Fruit fly (Drosophila melanogaster) whole organism, embryonic: Measurements from ENCODE around the gene CG6689.

Experiments
- Adf1 ChIP-seq: fragments of 200-800 bp; sonication (Bioruptor generic); IDR thresholded peaks from 2 replicates; pipeline ENCODE4 v1.3.6; 2022; ENCODE audit warnings: missing biosample characterization, missing genetic modification characterization
- Atf-2 ChIP-seq: fragments of 200-800 bp; sonication (Bioruptor generic); optimal IDR thresholded peaks from 2 replicates; lab custom pipeline; 2016; ENCODE audit warnings: missing biosample characterization, missing genetic modification characterization
- Atf6 ChIP-seq: fragments of 200-800 bp; sonication (Bioruptor generic); IDR thresholded peaks from 2 replicates; pipeline ENCODE4 v1.3.6; 2022; ENCODE audit warnings: missing biosample characterization, missing genetic modification characterization
- Blimp-1 ChIP-seq: fragments of 200-800 bp; sonication (Bioruptor generic); optimal IDR thresholded peaks from 3 replicates; lab custom pipeline; 2018; ENCODE audit warnings: missing biosample characterization, missing genetic modification characterization, mild to moderate bottlenecking, moderate library complexity, missing genetic modification reagents
- CG10321 ChIP-seq: fragments of 200-800 bp; sonication (Bioruptor generic); IDR thresholded peaks from 2 replicates; pipeline ENCODE4 v1.3.6; 2022; ENCODE audit warnings: missing biosample characterization, missing genetic modification characterization
- CG11093 ChIP-seq: fragments of 200-800 bp; sonication (Bioruptor generic); IDR thresholded peaks from 3 replicates; pipeline ENCODE4 v1.3.6; 2022; ENCODE audit warnings: missing biosample characterization, missing genetic modification characterization
- CG11398 ChIP-seq: fragments of 200-800 bp; sonication (Bioruptor generic); optimal IDR thresholded peaks from 2 replicates; lab custom pipeline; 2016; ENCODE audit warnings: missing biosample characterization, missing genetic modification characterization
- CG1233 ChIP-seq: fragments of 200-800 bp; sonication (Bioruptor generic); optimal IDR thresholded peaks from 4 replicates; lab custom pipeline; 2018; ENCODE audit warnings: missing biosample characterization, mild to moderate bottlenecking, missing genetic modification characterization
- CG13296 ChIP-seq: fragments of 200-800 bp; sonication (Bioruptor generic); optimal IDR thresholded peaks from 3 replicates; lab custom pipeline; 2018; ENCODE audit warnings: missing biosample characterization, mild to moderate bottlenecking, missing genetic modification characterization
- CG13424 ChIP-seq: fragments of 200-800 bp; sonication (Bioruptor generic); optimal IDR thresholded peaks from 2 replicates; lab custom pipeline; 2019; ENCODE audit warnings: missing biosample characterization, mild to moderate bottlenecking, missing genetic modification characterization, moderate library complexity
- CG15514 ChIP-seq: fragments of 200-800 bp; sonication (Bioruptor generic); optimal IDR thresholded peaks from 3 replicates; lab custom pipeline; 2017; ENCODE audit warnings: missing biosample characterization, missing genetic modification characterization, mild to moderate bottlenecking, moderate library complexity, missing genetic modification reagents
- CG18764 ChIP-seq: fragments of 200-800 bp; sonication (Bioruptor generic); optimal IDR thresholded peaks from 3 replicates; lab custom pipeline; 2016; ENCODE audit warnings: missing biosample characterization, missing genetic modification characterization
- CG2712 ChIP-seq: fragments of 200-800 bp; optimal IDR thresholded peaks from 3 replicates; lab custom pipeline; 2019; ENCODE audit warnings: missing biosample characterization, mild to moderate bottlenecking, missing genetic modification characterization, moderate library complexity
- CG32767 ChIP-seq: fragments of 200-800 bp; sonication (Bioruptor generic); IDR thresholded peaks from 2 replicates; pipeline ENCODE4 v1.3.6; 2022; ENCODE audit warnings: missing biosample characterization, missing genetic modification characterization
- CG3281 ChIP-seq: fragments of 200-800 bp; sonication (Bioruptor generic); optimal IDR thresholded peaks from 3 replicates; lab custom pipeline; 2017; ENCODE audit warnings: missing biosample characterization, mild to moderate bottlenecking, missing genetic modification characterization
- CG4360 ChIP-seq: fragments of 200-800 bp; sonication (Bioruptor generic); IDR thresholded peaks from 2 replicates; pipeline ENCODE4 v1.3.6; 2022; ENCODE audit warnings: missing biosample characterization, missing genetic modification characterization
- CG5953 ChIP-seq: fragments of 200-800 bp; sonication (Bioruptor generic); IDR thresholded peaks from 2 replicates; pipeline ENCODE4 v1.3.6; 2022; ENCODE audit warnings: missing biosample characterization, missing genetic modification characterization
- CG6791 ChIP-seq: fragments of 200-800 bp; sonication (Bioruptor generic); IDR thresholded peaks from 3 replicates; pipeline ENCODE4 v1.3.6; 2022; ENCODE audit warnings: missing biosample characterization, missing genetic modification characterization; ENCODE audit not compliant: partially characterized antibody
- CG7928 ChIP-seq: fragments of 200-800 bp; sonication (Bioruptor generic); optimal IDR thresholded peaks from 2 replicates; lab custom pipeline; 2017; ENCODE audit warnings: missing biosample characterization, mild to moderate bottlenecking, missing genetic modification characterization
- CG8089 ChIP-seq: fragments of 200-800 bp; sonication (Bioruptor generic); optimal IDR thresholded peaks from 3 replicates; lab custom pipeline; 2016; ENCODE audit warnings: missing biosample characterization, missing genetic modification characterization
- CG9215 ChIP-seq: fragments of 200-800 bp; sonication (Bioruptor generic); IDR thresholded peaks from 2 replicates; pipeline ENCODE4 v1.3.6; 2022; ENCODE audit warnings: missing biosample characterization, missing genetic modification characterization
- Fer2 ChIP-seq: fragments of 200-800 bp; sonication (Bioruptor generic); optimal IDR thresholded peaks from 2 replicates; lab custom pipeline; 2018; ENCODE audit warnings: missing biosample characterization, mild to moderate bottlenecking, missing genetic modification characterization, moderate library complexity
- Med ChIP-seq: fragments of 200-800 bp; sonication (Bioruptor generic); peaks from one replicate; lab custom pipeline; 2016; ENCODE audit warnings: missing biosample characterization, missing genetic modification characterization, mild to moderate bottlenecking, inconsistent platforms, moderate library complexity
- Mes4 ChIP-seq: fragments of 200-800 bp; sonication (Bioruptor generic); optimal IDR thresholded peaks from 2 replicates; lab custom pipeline; 2016; ENCODE audit warnings: missing biosample characterization, missing genetic modification characterization
- NFAT ChIP-seq: fragments of 200-800 bp; sonication (Bioruptor generic); IDR thresholded peaks from 2 replicates; pipeline ENCODE4 v1.3.6; 2022; ENCODE audit warnings: missing biosample characterization, missing genetic modification characterization
- Oaz ChIP-seq: fragments of 200-800 bp; sonication (Bioruptor generic); IDR thresholded peaks from 2 replicates; pipeline ENCODE4 v1.3.6; 2022; ENCODE audit warnings: missing biosample characterization, missing genetic modification characterization
- Ssrp ChIP-seq: fragments of 200-800 bp; sonication (Bioruptor generic); optimal IDR thresholded peaks from 2 replicates; lab custom pipeline; 2018; ENCODE audit warnings: missing biosample characterization, mild to moderate bottlenecking, missing genetic modification characterization, moderate library complexity
- Vsx1 ChIP-seq: fragments of 200-800 bp; sonication (Bioruptor generic); optimal IDR thresholded peaks from 2 replicates; lab custom pipeline; 2017; ENCODE audit warnings: missing biosample characterization, mild to moderate bottlenecking, missing genetic modification characterization, missing genetic modification reagents
- bab2 ChIP-seq: fragments of 200-800 bp; sonication (Bioruptor generic); optimal IDR thresholded peaks from 2 replicates; lab custom pipeline; 2016; ENCODE audit warnings: missing biosample characterization, missing genetic modification characterization
- cg ChIP-seq: fragments of 200-800 bp; sonication (Bioruptor generic); optimal IDR thresholded peaks from 3 replicates; lab custom pipeline; 2019; ENCODE audit warnings: missing biosample characterization, mild to moderate bottlenecking, missing genetic modification characterization, moderate library complexity
- ci ChIP-seq: fragments of 200-800 bp; sonication (Bioruptor generic); IDR thresholded peaks from 3 replicates; pipeline ENCODE4 v1.3.6; 2022; ENCODE audit warnings: missing biosample characterization, missing genetic modification characterization
- crc ChIP-seq: fragments of 200-800 bp; sonication (Bioruptor generic); optimal IDR thresholded peaks from 2 replicates; lab custom pipeline; 2016; ENCODE audit warnings: missing biosample characterization, missing genetic modification characterization
- crol ChIP-seq: fragments of 200-800 bp; sonication (Bioruptor generic); IDR thresholded peaks from 2 replicates; pipeline ENCODE4 v1.3.6; 2022; ENCODE audit warnings: missing biosample characterization, missing genetic modification characterization
- esg ChIP-seq: fragments of 200-800 bp; sonication (Bioruptor generic); conservative IDR thresholded peaks from 2 replicates; pipeline ENCODE4 v1.3.6; 2022; ENCODE audit warnings: missing biosample characterization, missing genetic modification characterization
- eyg ChIP-seq: fragments of 200-800 bp; sonication (Bioruptor generic); optimal IDR thresholded peaks from 3 replicates; lab custom pipeline; 2016; ENCODE audit warnings: missing biosample characterization, missing genetic modification characterization
- fd64A ChIP-seq: fragments of 200-800 bp; sonication (Bioruptor generic); optimal IDR thresholded peaks from 3 replicates; lab custom pipeline; 2018; ENCODE audit warnings: missing biosample characterization, mild to moderate bottlenecking, missing genetic modification characterization
- h ChIP-seq: fragments of >200 bp; optimal IDR thresholded peaks from 2 replicates; lab custom pipeline; 2017
- hb ChIP-seq: fragments of 200-800 bp; sonication (Bioruptor generic); IDR thresholded peaks from 3 replicates; pipeline ENCODE4 v1.3.6; 2022; ENCODE audit warnings: missing biosample characterization, missing genetic modification characterization; ENCODE audit not compliant: partially characterized antibody
- maf-S ChIP-seq: fragments of 200-800 bp; sonication (Bioruptor generic); optimal IDR thresholded peaks from 2 replicates; lab custom pipeline; 2016; ENCODE audit warnings: missing biosample characterization, missing genetic modification characterization
- nmo ChIP-seq: fragments of 200-800 bp; sonication (Bioruptor generic); optimal IDR thresholded peaks from 2 replicates; lab custom pipeline; 2018; ENCODE audit warnings: missing biosample characterization, mild to moderate bottlenecking, missing genetic modification characterization, moderate library complexity
- pnt ChIP-seq: fragments of 200-800 bp; sonication (Bioruptor generic); optimal IDR thresholded peaks from 3 replicates; lab custom pipeline; 2016; ENCODE audit warnings: missing biosample characterization, missing genetic modification characterization
- ranshi ChIP-seq: fragments of 200-800 bp; sonication (Bioruptor generic); IDR thresholded peaks from 2 replicates; pipeline ENCODE4 v1.3.6; 2022; ENCODE audit warnings: missing biosample characterization, missing genetic modification characterization
- rib ChIP-seq: fragments of 200-800 bp; sonication (Bioruptor generic); IDR thresholded peaks from 2 replicates; pipeline ENCODE4 v1.3.6; 2022; ENCODE audit warnings: missing biosample characterization, missing genetic modification characterization
- sr ChIP-seq: fragments of 200-800 bp; sonication (Bioruptor generic); IDR thresholded peaks from 3 replicates; pipeline ENCODE4 v1.3.6; 2022; ENCODE audit warnings: missing biosample characterization, missing genetic modification characterization
- sug ChIP-seq: fragments of 200-800 bp; optimal IDR thresholded peaks from 2 replicates; lab custom pipeline; 2019; ENCODE audit warnings: missing biosample characterization, mild to moderate bottlenecking, missing genetic modification characterization, moderate library complexity
- tgo ChIP-seq: fragments of 200-800 bp; sonication (Bioruptor generic); IDR thresholded peaks from 3 replicates; pipeline ENCODE4 v1.3.6; 2022; ENCODE audit warnings: missing biosample characterization, missing genetic modification characterization
- tup ChIP-seq: fragments of 200-800 bp; sonication (Bioruptor generic); optimal IDR thresholded peaks from 2 replicates; lab custom pipeline; 2016; ENCODE audit warnings: missing biosample characterization, mild to moderate bottlenecking, missing genetic modification characterization, moderate library complexity

CG6689 gene

dm6 chr3R:11211291-11212061, 8.4 kb downstream of the CG6689 start (continued):
- TF ChIP-seq Mes4 (GFP tag; lab: Kevin White, UChicago) (peak; percentile 54), hb (no peak), h (lab: Kevin White, UChicago) (no peak), CG2712 (tag; lab: Kevin White, UChicago) (peak; percentile 72), bab2 (peak; percentile 68), ci (GFP tag; lab: Robert Waterston, UW) (peak; percentile 65), Atf6 (peak; percentile 73), CG18764 (peak; percentile 44), CG9215 (GFP tag; lab: Robert Waterston, UW) (peak; percentile 69), Vsx1 (GFP tag; lab: Kevin White, UChicago) (peak; percentile 42), nmo (GFP tag; lab: Kevin White, UChicago) (peak; percentile 63), eyg (GFP tag; lab: Kevin White, UChicago) (peak; percentile 29), CG13296 (peak; percentile 65), CG7928 (GFP tag; lab: Kevin White, UChicago) (no peak), tgo (GFP tag; lab: Robert Waterston, UW) (peak; percentile 79), crol (GFP tag; lab: Robert Waterston, UW) (peak; percentile 56; the same call in 1 of the 2 replicates), CG1233 (peak; percentile 56), Blimp-1 (peak; percentile 56), tup (GFP tag; lab: Kevin White, UChicago) (no peak), CG8089 (GFP tag; lab: Kevin White, UChicago) (peak; percentile 19), ranshi (GFP tag; lab: Robert Waterston, UW) (peak; percentile 68), sr (GFP tag; lab: Robert Waterston, UW) (peak; percentile 67; the same call in 2 of the 3 replicates), CG15514 (GFP tag; lab: Kevin White, UChicago) (peak; percentile 63), esg (GFP tag; lab: Robert Waterston, UW) (peak; percentile 52), pnt (GFP tag; lab: Kevin White, UChicago) (peak; percentile 63), CG3281 (peak; percentile 63), CG13424 (tag; lab: Kevin White, UChicago) (peak; percentile 63), Atf-2 (GFP tag; lab: Kevin White, UChicago) (peak; percentile 48), CG11398 (GFP tag; lab: Kevin White, UChicago) (peak; percentile 28), Ssrp (tag; lab: Kevin White, UChicago) (peak; percentile 62), sug (tag; lab: Kevin White, UChicago) (peak; percentile 88), cg (GFP tag; lab: Kevin White, UChicago) (peak; percentile 23), crc (GFP tag; lab: Kevin White, UChicago) (peak; percentile 41), maf-S (GFP tag; lab: Kevin White, UChicago) (peak; percentile 79), fd64A (GFP tag; lab: Kevin White, UChicago) (no peak), CG5953 (GFP tag; lab: Robert Waterston, UW) (peak; percentile 55), Fer2 (tag; lab: Kevin White, UChicago) (peak; percentile 62), CG6791 (GFP tag; lab: Robert Waterston, UW) (0 out of 3 replicates have a peak, but pooled peaks have one; percentile 41), Adf1 (peak; percentile 33; the same call in 1 of the 2 replicates), CG32767 (GFP tag; lab: Robert Waterston, UW) (peak; percentile 53), Oaz (GFP tag; lab: Robert Waterston, UW) (peak; percentile 45), CG11093 (GFP tag; lab: Robert Waterston, UW) (peak; percentile 57; the same call in 1 of the 3 replicates), Med (GFP tag; lab: Kevin White, UChicago) (peak; percentile 95), CG10321 (GFP tag; lab: Robert Waterston, UW) (peak; percentile 5; the same call in 1 of the 2 replicates), NFAT (GFP tag; lab: Robert Waterston, UW) (peak; percentile 87), CG4360 (GFP tag; lab: Robert Waterston, UW) (peak; percentile 73), rib (GFP tag; lab: Robert Waterston, UW) (peak; percentile 65; the same call in 1 of the 2 replicates)
